Fruit fly (Drosophila melanogaster) whole organism, adult: ENCODE measurements around the gene Coq8.

Experiments used
- CG11617 ChIP-seq: fragments of 200-800 bp; sonication (Bioruptor generic); optimal IDR thresholded peaks from 2 replicates; lab custom pipeline; 2017; ENCODE audit warnings: mild to moderate bottlenecking, missing biosample characterization, missing genetic modification reagents, missing genetic modification characterization
- CG12768 ChIP-seq: fragments of 200-800 bp; sonication (Bioruptor generic); optimal IDR thresholded peaks from 2 replicates; lab custom pipeline; 2017; ENCODE audit warnings: missing biosample characterization, missing genetic modification characterization, mild to moderate bottlenecking, moderate library complexity, missing genetic modification reagents
- CG14711 ChIP-seq: fragments of 200-800 bp; sonication (Bioruptor generic); optimal IDR thresholded peaks from 2 replicates; lab custom pipeline; 2018; ENCODE audit warnings: missing biosample characterization, mild to moderate bottlenecking, missing genetic modification characterization, moderate library complexity
- CG1620 ChIP-seq: fragments of 200-800 bp; sonication (Bioruptor generic); optimal IDR thresholded peaks from 2 replicates; lab custom pipeline; 2016; ENCODE audit warnings: missing biosample characterization, missing genetic modification characterization
- CG33017 ChIP-seq: fragments of 200-800 bp; sonication (Bioruptor generic); optimal IDR thresholded peaks from 2 replicates; lab custom pipeline; 2018; ENCODE audit warnings: missing biosample characterization, mild to moderate bottlenecking, missing genetic modification characterization, moderate library complexity
- CG5204 ChIP-seq: fragments of 200-800 bp; sonication (Bioruptor generic); optimal IDR thresholded peaks from 2 replicates; lab custom pipeline; 2016; ENCODE audit warnings: missing biosample characterization, missing genetic modification characterization
- CG7045 ChIP-seq: fragments of 200-800 bp; sonication (Bioruptor generic); optimal IDR thresholded peaks from 2 replicates; lab custom pipeline; 2017; ENCODE audit warnings: missing biosample characterization, mild to moderate bottlenecking, missing genetic modification characterization
- CG7101 ChIP-seq: fragments of 200-800 bp; sonication (Bioruptor generic); optimal IDR thresholded peaks from 2 replicates; lab custom pipeline; 2018; ENCODE audit warnings: missing biosample characterization, mild to moderate bottlenecking, missing genetic modification characterization, moderate library complexity
- Clk ChIP-seq: fragments of 200-800 bp; sonication (Bioruptor generic); optimal IDR thresholded peaks from 2 replicates; lab custom pipeline; 2017; ENCODE audit warnings: missing biosample characterization, missing genetic modification characterization
- Crg-1 ChIP-seq: fragments of 200-800 bp; sonication (Bioruptor generic); optimal IDR thresholded peaks from 2 replicates; lab custom pipeline; 2016; ENCODE audit warnings: missing biosample characterization, missing genetic modification characterization
- Hr96 ChIP-seq: fragments of 200-800 bp; sonication (Bioruptor generic); optimal IDR thresholded peaks from 2 replicates; lab custom pipeline; 2016; ENCODE audit warnings: missing biosample characterization, missing genetic modification characterization
- bab1 ChIP-seq: fragments of 200-800 bp; sonication (Bioruptor generic); optimal IDR thresholded peaks from 3 replicates; lab custom pipeline; 2019; ENCODE audit warnings: missing biosample characterization, mild to moderate bottlenecking, missing genetic modification characterization, moderate library complexity
- cic ChIP-seq: fragments of 200-800 bp; sonication (Bioruptor generic); optimal IDR thresholded peaks from 2 replicates; lab custom pipeline; 2017; ENCODE audit warnings: missing biosample characterization, mild to moderate bottlenecking, missing genetic modification characterization, moderate library complexity
- cnc ChIP-seq, 2 experiments: fragments of >200 bp; optimal IDR thresholded peaks; 2 replicates each; lab custom pipeline; 2017
- kay ChIP-seq: fragments of 200-800 bp; sonication (Bioruptor generic); peaks from one replicate; lab custom pipeline; 2016; ENCODE audit warnings: missing biosample characterization, missing genetic modification characterization, borderline replicate concordance
- ovo ChIP-seq: fragments of 200-800 bp; sonication (Bioruptor generic); optimal IDR thresholded peaks from 2 replicates; lab custom pipeline; 2016; ENCODE audit warnings: missing biosample characterization, missing genetic modification characterization
- pad ChIP-seq: fragments of 200-800 bp; sonication (Bioruptor generic); optimal IDR thresholded peaks from 3 replicates; lab custom pipeline; 2017; ENCODE audit warnings: missing biosample characterization, missing genetic modification characterization, mild to moderate bottlenecking, moderate library complexity, missing genetic modification reagents
- tj ChIP-seq: fragments of 200-800 bp; sonication (Bioruptor generic); optimal IDR thresholded peaks from 3 replicates; lab custom pipeline; 2017; ENCODE audit warnings: missing biosample characterization, mild to moderate bottlenecking, missing genetic modification characterization, moderate library complexity
- toe ChIP-seq: fragments of 200-800 bp; sonication (Bioruptor generic); optimal IDR thresholded peaks from 2 replicates; lab custom pipeline; 2016; ENCODE audit warnings: missing biosample characterization, missing genetic modification characterization

Coq8 gene

dm6 chrX:12900718-12901442, at the start of gene Coq8:
TSS of gene Coq8 (minus strand) at chrX:12901114.
- TF ChIP-seq cic (GFP tag; lab: Kevin White, UChicago) (no peak), bab1 (GFP tag; lab: Kevin White, UChicago) (peak; percentile 55), tj (GFP tag; lab: Kevin White, UChicago) (peak; percentile 18)

DNA sequence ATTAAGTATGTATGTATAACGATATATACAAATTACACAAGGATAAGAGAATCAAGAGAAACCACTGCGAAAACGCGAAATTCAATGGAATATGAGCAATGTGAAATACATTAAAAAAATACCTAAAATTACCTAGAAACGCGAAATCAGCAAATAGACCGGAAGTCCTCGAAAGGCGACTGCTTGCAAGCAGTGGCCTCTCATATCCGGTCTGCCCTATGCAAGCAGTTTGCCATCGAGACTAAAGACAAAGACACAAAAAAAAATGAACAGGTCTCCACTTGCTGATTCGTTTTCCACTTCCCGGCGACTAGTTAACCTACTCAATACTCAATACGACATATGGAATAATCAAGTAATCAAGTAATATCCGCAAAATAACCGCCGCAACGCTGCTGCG, 46.8 kb upstream of the Coq8 start:
- no peak for TF ChIP-seq CG7101 (tag; lab: Kevin White, UChicago)
- TF ChIP-seq CG12768 (GFP tag; lab: Kevin White, UChicago), result no peak
- TF ChIP-seq Crg-1 (GFP tag; lab: Kevin White, UChicago), result no peak
- no peak for TF ChIP-seq CG33017 (tag; lab: Kevin White, UChicago)
- TF ChIP-seq CG7045, result no peak
- no peak for TF ChIP-seq Hr96 (GFP tag; lab: Kevin White, UChicago)
- TF ChIP-seq ovo (GFP tag; lab: Kevin White, UChicago), result no peak
- no peak for TF ChIP-seq CG14711 (tag; lab: Kevin White, UChicago)
- no peak for TF ChIP-seq CG5204 (GFP tag; lab: Kevin White, UChicago)
- no peak for TF ChIP-seq toe (GFP tag; lab: Kevin White, UChicago)
- TF ChIP-seq pad (GFP tag; lab: Kevin White, UChicago), result no peak
- TF ChIP-seq Clk (GFP tag; lab: Kevin White, UChicago), result no peak
- TF ChIP-seq kay (GFP tag; lab: Kevin White, UChicago), result no peak
- TF ChIP-seq cnc (optimal IDR thresholded peaks at IDR 0.05; lab: Kevin White, UChicago), result no peak
- no peak for TF ChIP-seq CG11617 (GFP tag; lab: Kevin White, UChicago)
- no peak for TF ChIP-seq bab1 (GFP tag; lab: Kevin White, UChicago)
- TF ChIP-seq cic (GFP tag; lab: Kevin White, UChicago), result no peak

- no peak for TF ChIP-seq CG14711 (tag; lab: Kevin White, UChicago)
- no peak for TF ChIP-seq toe (GFP tag; lab: Kevin White, UChicago)
- no peak for TF ChIP-seq Crg-1 (GFP tag; lab: Kevin White, UChicago)
- TF ChIP-seq CG5204 (GFP tag; lab: Kevin White, UChicago), result no peak
- no peak for TF ChIP-seq bab1 (GFP tag; lab: Kevin White, UChicago)
- TF ChIP-seq cnc (optimal IDR thresholded peaks at IDR 0.05; lab: Kevin White, UChicago), result no peak
- TF ChIP-seq CG7101 (tag; lab: Kevin White, UChicago), result no peak
- TF ChIP-seq CG11617 (GFP tag; lab: Kevin White, UChicago), result no peak
These were observed 39.5 kb upstream of the Coq8 start for dm6 chrX:12940396-12940795.

dm6 chrX:12939951-12940350, 39.0 kb upstream of the Coq8 start:
- TF ChIP-seq CG7101 (tag; lab: Kevin White, UChicago) (no peak), Hr96 (GFP tag; lab: Kevin White, UChicago) (no peak), CG12768 (GFP tag; lab: Kevin White, UChicago) (no peak), cic (GFP tag; lab: Kevin White, UChicago) (no peak), tj (GFP tag; lab: Kevin White, UChicago) (no peak), bab1 (GFP tag; lab: Kevin White, UChicago) (no peak), CG1620 (GFP tag; lab: Kevin White, UChicago) (no peak), CG11617 (GFP tag; lab: Kevin White, UChicago) (no peak), toe (GFP tag; lab: Kevin White, UChicago) (no peak), CG5204 (GFP tag; lab: Kevin White, UChicago) (no peak), Crg-1 (GFP tag; lab: Kevin White, UChicago) (no peak), CG14711 (tag; lab: Kevin White, UChicago) (no peak)

dm6 chrX:12939021-12939420, 38.1 kb upstream of the Coq8 start:
- no peak for TF ChIP-seq cic (GFP tag; lab: Kevin White, UChicago)

DNA sequence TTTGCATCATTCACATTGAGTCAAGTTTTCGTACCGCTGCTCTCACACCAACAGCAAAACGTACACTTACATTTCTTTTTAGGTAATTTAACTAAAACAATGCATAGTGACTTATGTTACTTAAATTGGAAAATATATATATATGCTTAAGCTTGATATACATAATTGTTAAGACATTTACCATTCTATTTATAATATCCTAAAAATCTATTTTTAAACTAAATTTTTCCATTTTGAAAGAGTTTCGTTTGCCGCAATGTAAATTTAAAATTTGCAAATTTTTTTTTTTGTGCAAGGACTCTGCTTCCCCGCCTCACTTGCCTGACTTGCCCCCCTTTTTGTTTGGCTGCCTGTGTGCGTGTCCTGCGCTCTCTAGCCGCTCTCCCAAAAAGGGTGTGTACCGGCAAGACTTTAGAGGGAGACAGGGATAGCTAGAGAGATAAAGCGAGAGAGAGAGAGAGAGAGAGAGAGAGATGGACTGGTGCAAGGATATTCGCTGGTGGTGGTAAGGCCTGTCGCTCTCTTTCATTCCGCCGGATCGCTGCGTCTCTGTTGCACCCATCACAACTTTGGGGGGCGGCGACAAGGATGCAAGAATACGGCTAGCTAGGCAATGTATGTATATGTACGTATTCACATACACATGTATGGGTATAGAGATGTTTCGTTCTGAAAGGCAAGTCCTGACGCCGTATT, 37.1 kb upstream of the Coq8 start:
- no peak for TF ChIP-seq CG11617 (GFP tag; lab: Kevin White, UChicago)
- peak; percentile 13 for TF ChIP-seq CG14711 (tag; lab: Kevin White, UChicago)
- TF ChIP-seq CG7101 (tag; lab: Kevin White, UChicago), result peak; percentile 44
- peak; percentile 35 for TF ChIP-seq kay (GFP tag; lab: Kevin White, UChicago)
- peak; percentile 14 for TF ChIP-seq CG33017 (tag; lab: Kevin White, UChicago)

dm6 chrX:12929817-12930216, 28.9 kb upstream of the Coq8 start:
- TF ChIP-seq kay (GFP tag; lab: Kevin White, UChicago) (no peak), CG33017 (tag; lab: Kevin White, UChicago) (no peak), pad (GFP tag; lab: Kevin White, UChicago) (peak; percentile 32), Crg-1 (GFP tag; lab: Kevin White, UChicago) (no peak), CG1620 (GFP tag; lab: Kevin White, UChicago) (no peak)
